Worm (Caenorhabditis elegans) whole organism, dauer: ENCODE results near the gene ZK856.6.

Experiments
- unc-62 ChIP-seq: sonication (generic microtip); optimal IDR thresholded peaks from 2 replicates; lab custom pipeline; 2017; ENCODE audit warnings: missing biosample characterization, missing genetic modification reagents, missing genetic modification characterization

ZK856.6 gene

DNA sequence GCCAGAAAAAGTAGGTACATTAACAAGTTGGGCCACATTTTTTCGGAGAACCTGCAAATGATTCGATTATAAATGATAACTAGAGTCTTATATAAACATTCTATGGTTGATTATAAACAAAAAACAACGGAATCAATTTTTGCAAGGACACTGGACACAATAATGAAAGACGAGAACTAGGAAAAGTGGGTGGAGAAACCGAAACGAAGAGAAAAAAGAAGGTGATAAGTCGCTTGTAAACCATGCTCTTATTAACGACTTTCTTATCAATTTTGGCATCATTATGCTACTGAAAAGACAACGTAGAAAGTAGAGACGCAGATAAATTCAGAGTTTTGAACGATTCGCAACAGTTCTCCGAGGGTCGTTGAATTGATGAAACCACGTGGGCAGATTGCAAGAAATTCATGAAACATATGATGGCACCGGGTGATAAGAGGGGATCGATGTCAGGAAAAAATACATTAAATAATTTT is 8.4 kb upstream of the ZK856.6 start, which contains the start of gene ZK856.5:
TSS of gene ZK856.5 (minus strand) at position 51 of the 476 bp plus-strand sequence.
- TF ChIP-seq unc-62 (GFP tag; lab: Kevin White, UChicago): no peak

DNA sequence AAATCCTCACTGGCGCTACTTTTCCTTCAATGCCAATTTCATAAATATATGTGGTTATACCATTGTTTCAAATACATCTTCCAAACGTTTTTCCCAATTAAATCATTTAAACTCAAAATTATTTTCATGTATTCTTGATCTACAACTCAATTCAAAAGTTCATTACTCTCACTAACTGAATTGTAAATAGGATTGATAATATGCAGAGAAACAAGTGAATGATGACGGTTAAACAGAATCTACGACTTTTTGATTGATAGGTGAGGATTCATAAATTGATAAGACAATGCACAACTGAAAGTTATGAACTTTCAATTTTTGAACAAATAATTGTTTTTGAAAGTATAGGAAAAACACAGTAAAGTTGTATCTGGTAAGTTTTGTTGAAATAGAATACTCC is 7.2 kb upstream of the ZK856.6 start:
- no peak for TF ChIP-seq unc-62 (GFP tag; lab: Kevin White, UChicago)

DNA sequence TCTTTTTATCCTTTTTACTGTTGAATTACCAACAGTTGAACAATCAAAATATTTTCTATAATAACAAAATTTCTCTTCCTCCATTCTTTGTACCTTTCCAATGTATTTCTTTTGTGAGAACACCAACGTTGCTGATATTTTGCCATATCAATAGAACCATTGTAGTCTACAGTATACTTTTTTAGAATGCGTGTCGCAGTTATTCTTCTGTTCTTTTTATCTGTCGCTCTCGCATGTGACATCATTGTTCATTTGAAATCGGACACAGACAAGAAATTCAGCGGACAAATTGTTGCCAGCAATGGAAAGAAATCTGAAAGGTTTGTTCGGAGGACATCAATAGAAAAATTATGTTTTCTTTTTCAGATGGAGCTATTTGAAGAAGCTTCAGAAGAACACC is 3.4 kb downstream of the ZK856.6 start, which contains the start of gene ZK856.7:
TSS of gene ZK856.7 (plus strand) at position 186 of the 400 bp plus-strand sequence.
- no peak for TF ChIP-seq unc-62 (GFP tag; lab: Kevin White, UChicago)

DNA sequence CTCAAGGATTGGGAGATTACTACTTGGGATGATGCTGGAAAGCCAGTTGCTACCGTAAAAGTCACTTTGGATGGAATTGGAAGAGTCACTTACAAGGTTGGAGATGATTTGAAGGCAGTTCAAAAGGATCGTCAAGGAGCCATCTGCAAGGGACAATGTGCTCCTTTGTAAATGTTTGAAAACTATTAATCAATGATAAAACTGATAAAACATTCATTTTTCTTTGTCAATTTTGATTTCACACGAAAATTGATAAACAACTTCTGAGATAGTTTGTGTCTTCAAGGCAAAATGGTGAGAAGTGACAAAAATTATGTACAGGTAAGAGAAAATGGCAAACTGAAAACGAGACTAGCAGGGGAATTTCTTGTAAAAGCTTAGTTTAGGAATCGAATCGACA is 3.9 kb downstream of the ZK856.6 start:
- no peak for TF ChIP-seq unc-62 (GFP tag; lab: Kevin White, UChicago)

DNA sequence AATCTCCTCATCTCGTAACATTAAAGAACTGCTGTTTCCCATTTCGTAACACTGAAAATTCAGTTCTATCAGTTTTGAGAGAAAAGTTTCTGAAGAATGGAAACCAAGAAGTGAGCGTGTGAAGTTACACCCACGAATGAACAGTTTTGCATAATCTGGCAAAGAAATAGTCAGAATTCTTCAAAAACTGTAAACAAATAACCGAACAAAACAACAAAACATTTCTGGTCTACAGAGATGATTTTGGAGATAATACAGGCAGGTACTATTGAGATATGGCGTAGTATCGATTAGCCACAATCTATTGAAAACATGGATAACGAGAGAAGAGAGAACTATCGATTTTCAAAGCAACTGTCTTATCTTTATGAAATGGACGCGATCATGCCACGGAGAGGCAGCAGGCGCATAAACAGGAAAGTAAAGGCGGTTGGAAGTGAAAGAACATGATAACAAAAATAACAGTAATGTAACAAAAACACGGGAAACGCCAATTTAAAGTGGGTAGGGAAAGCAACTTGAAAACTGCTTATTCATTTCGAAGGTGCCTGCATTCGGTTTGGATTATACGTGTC is 5.0 kb downstream of the ZK856.6 start, which contains the start of gene chpf-1:
TSS of gene chpf-1 (minus strand) at position 51 of the 575 bp plus-strand sequence.
- no peak for TF ChIP-seq unc-62 (GFP tag; lab: Kevin White, UChicago)

DNA sequence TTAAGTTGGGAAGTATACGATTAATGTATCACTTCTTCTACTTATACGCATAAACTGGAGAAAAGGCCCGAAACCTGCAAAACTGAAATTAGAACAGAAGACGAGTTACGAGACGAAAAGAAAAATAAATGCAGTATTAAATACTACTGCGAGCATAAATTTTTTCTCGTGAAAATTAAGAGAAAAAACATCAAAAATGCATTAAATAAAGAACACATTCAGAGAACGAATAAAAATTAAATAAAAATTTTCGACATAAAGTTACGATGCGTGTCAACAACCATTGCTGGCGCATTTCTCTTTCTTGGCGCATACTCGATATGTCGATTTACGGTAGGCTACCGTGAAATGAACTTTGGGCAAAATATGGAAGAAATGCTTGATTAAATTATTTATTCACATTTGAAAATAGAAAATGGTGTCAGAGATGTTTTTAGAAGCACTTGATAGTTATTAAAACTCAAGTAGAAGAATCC is 6.4 kb downstream of the ZK856.6 start, which contains the start of the genes ZK856.19 and ZK856.11:
TSS of gene ZK856.19 (minus strand) at position 51 of the 476 bp plus-strand sequence.
TSS of gene ZK856.11 (minus strand) at position 76 of the 476 bp plus-strand sequence.
- TF ChIP-seq unc-62 (GFP tag; lab: Kevin White, UChicago): no peak

DNA sequence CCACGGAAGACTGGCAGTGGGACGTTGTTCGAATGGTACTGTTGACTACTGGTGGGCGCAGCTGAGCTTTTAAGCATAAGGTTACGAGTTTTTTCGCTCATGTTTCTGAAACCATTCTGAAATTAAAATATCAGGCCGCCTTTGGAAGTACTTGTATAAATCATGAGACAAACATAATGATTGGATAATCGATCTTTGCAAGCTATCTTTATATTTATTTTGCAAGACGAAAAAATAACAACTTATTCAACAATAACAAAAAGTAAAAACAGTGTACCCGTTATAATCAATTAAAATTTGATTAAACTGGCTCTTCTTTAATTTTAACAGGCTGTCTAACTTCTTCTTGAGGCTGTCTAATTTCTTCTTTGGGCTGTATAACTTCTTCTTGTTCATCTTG is 7.0 kb downstream of the ZK856.6 start, which contains the start of gene ZK856.16:
TSS of gene ZK856.16 (minus strand) at position 101 of the 400 bp plus-strand sequence.
- no peak for TF ChIP-seq unc-62 (GFP tag; lab: Kevin White, UChicago)

DNA sequence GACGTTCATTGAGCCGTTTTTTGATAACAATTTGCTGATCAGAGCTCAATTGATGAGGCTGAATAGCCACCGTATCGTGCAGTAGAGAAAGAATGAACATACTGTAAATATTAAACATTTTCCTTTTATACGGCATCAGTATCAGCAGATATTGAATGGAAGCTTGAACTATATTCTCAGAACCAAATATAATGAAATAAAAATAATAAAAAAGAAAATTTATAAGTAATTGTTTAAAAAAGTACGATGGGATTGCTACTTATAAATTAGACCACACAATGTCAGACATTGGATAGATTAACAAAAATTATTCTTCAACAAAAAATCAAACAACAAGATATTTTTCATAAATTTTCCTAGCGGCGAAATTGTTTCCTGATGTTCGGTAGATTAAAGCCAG is 8.0 kb downstream of the ZK856.6 start, which contains the start of gene rpc-25:
TSS of gene rpc-25 (minus strand) at position 101 of the 400 bp plus-strand sequence.
- TF ChIP-seq unc-62 (GFP tag; lab: Kevin White, UChicago): no peak

DNA sequence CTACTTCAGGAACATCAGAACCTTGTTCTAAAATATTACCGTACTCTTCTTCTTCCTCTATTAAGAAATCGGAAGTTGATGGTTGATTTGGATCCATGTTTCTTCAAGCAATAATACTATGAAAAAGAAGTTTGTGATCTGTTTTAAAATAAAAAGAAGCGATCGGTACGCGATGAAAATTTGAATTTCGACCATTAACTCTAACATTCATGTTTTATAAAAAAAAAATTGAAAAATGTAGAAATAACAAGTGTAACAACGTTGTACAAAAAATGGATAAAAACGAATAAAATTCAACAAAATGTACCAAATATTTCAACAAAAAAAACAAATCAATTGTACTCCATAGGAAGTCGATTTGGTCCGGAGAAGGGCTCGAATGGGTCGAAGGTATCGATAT is 11.8 kb downstream of the ZK856.6 start, which contains the start of gene tftc-3:
TSS of gene tftc-3 (minus strand) at position 101 of the 400 bp plus-strand sequence.
- no peak for TF ChIP-seq unc-62 (GFP tag; lab: Kevin White, UChicago)

DNA sequence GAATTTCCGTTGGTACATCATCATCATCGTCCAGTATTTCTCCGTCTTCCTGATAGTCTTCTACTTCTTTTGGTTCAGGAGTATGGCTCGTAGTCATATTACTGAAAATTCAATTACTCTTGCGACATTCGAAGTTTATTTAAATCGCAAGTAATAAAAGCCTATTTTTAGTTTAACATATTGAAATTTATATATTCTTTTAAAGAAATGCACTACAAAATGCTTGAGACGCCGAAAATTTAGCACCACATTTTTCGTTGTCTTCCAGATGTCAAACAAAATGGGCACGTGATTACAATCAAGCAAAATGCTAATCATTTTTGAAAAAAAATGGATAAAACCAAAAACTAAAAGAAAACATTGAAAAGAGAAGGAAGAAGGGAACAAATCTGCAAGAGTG is 13.5 kb downstream of the ZK856.6 start, which contains the start of gene zhit-3:
TSS of gene zhit-3 (minus strand) at position 101 of the 400 bp plus-strand sequence.
- TF ChIP-seq unc-62 (GFP tag; lab: Kevin White, UChicago): no peak

DNA sequence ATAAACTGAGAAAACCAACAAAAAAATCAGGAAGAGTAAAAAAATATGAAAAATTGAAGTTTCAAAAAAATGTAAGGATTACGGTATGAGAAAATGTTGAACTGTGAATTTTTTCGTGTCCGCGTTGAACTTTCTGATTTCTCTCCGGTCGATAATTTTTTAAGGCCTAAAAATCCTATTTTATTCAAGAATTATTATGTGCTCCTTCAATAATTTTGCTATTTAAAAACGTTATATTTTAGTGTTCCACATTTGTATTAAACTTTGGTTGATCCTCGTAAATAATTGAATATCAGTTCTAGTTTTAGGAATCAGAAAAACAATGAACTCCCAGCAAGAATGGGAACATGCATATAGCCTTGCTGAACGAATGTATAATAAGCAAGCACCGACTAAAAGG is 14.1 kb downstream of the ZK856.6 start, which contains the start of gene hpo-40:
TSS of gene hpo-40 (plus strand) at position 301 of the 400 bp plus-strand sequence.
- TF ChIP-seq unc-62 (GFP tag; lab: Kevin White, UChicago): no peak

DNA sequence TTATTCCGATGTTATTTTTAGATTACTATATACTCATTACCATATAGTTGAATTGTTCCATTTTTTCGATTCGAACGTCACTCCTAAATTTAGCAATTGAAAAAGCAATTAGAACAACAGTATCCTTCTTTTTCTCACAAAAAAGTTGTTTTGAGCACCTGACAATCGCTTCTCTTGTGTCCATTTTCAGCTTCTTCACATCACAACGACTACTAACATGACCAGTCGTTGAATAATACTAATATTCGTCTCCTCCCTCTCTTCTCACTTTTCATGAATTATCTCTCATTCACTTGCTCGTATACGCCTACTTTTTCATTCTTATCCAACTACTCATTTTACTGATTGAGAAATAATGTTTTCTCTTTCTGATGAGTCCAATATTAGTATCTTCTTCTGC is 18.2 kb downstream of the ZK856.6 start, which contains the start of gene ZK856.14:
TSS of gene ZK856.14 (plus strand) at position 301 of the 400 bp plus-strand sequence.
- TF ChIP-seq unc-62 (GFP tag; lab: Kevin White, UChicago): no peak

DNA sequence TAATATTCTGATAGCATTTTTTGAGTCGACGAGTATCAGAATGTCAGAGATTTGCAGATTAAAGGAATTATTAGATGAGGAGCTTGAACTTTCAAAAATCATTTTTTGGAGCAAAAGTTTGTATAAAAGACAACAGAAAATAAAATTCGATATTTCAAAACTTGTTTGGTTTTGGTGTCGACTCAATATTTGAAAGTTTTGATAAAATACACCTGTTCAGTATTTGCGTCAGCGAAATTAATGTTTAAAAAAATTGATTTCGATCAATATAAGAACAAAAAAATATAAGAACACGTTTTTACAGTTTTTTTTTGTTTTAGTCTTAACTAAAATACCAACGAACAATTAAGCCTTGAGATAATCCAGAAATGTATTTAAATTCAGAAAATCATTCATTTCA is 22.1 kb downstream of the ZK856.6 start, which contains the start of gene C12D8.13:
TSS of gene C12D8.13 (minus strand) at position 101 of the 400 bp plus-strand sequence.
- TF ChIP-seq unc-62 (GFP tag; lab: Kevin White, UChicago): no peak

DNA sequence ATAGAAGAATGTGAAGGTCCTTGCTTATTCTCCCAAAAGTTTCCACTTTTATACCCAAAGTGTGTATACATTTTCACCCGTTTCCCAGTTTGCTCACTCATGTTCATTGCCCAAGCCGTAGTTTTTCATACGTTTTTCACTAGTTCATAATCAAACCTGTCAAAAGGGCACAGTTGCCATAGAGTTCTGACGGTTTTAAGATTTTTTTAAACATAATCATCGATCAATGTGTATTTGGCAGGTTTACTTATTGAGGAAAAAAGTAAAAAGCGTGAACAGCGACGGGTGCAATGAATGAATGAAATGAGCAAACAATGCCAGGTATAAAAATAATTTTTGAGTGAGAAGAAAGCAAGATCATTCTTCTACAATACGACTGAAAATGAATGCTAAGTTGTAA is 22.8 kb downstream of the ZK856.6 start, which contains the start of the genes fipr-5 and fipr-9:
TSS of gene fipr-5 (minus strand) at position 101 of the 400 bp plus-strand sequence.
TSS of gene fipr-9 (plus strand) at position 346 of the 400 bp plus-strand sequence.
- TF ChIP-seq unc-62 (GFP tag; lab: Kevin White, UChicago): no peak

DNA sequence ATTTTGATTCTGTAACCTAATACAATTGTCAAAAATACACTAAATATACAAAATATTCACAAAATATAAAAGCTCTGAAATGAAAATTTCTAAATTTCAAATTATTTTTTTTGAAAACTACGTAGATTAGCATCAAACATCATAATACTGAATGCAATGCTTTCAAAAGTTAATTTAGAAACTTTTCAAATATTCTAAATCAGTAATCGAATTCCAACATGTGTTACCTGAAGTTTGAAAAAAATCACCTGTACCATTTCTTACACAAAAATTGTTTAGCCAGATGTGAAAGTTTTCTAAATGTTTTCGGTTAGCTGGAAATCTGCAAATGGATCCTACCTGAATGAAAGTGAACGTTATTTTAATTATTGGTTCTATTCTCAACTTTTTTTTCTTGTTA is 23.5 kb downstream of the ZK856.6 start, which contains the start of gene C12D8.20:
TSS of gene C12D8.20 (plus strand) at position 301 of the 400 bp plus-strand sequence.
- TF ChIP-seq unc-62 (GFP tag; lab: Kevin White, UChicago): no peak

DNA sequence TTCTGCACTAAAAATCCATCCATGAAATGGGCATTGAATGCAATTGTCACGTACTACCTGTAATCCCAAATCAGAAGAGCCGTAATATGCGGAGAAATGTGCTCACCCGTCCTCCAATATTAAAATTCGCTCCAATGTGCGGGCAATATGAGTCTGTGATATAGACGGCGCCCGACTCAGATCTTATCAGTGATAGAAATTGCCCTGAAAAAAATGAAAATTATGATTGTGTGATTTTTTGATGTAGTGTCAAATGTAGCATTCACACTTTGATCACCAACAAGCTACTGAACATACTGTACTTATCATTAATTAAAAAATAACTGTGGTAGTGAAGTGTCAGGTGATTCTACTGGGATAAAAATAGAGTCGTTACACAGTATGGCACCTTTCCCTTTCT is 26.1 kb downstream of the ZK856.6 start:
- TF ChIP-seq unc-62 (GFP tag; lab: Kevin White, UChicago): no peak
